Fruit fly (Drosophila melanogaster) Kc167 (cell line): ENCODE measurements around the gene CG32568.

ENCODE experiments used
- h ChIP-seq: fragments of >200 bp; optimal IDR thresholded peaks from 3 replicates; lab custom pipeline; 2018; ENCODE audit warnings: missing external identifiers
- insv ChIP-seq: fragments of >200 bp; optimal IDR thresholded peaks from 3 replicates; lab custom pipeline; 2018; ENCODE audit warnings: missing external identifiers
- psq ChIP-seq: fragments of >200 bp; optimal IDR thresholded peaks from 2 replicates; lab custom pipeline; 2017; ENCODE audit warnings: missing external identifiers
- ttk ChIP-seq: sonication (Bioruptor generic); optimal IDR thresholded peaks from 2 replicates; lab custom pipeline; 2017; ENCODE audit warnings: missing external identifiers

- TF ChIP-seq h (lab: Kevin White, UChicago) (no peak), psq (lab: Kevin White, UChicago) (no peak), insv (lab: Kevin White, UChicago) (no peak), ttk (lab: Kevin White, UChicago) (no peak)
Observed at dm6 chrX:16703747-16704146, 37.0 kb upstream of the CG32568 start, which contains the start of the genes CG9673 and CG4653.
